Fruit fly (Drosophila melanogaster) whole organism, larva: ENCODE data around the gene Der-1.

Experiments
- noc ChIP-seq: fragments of 200-800 bp; sonication (Bioruptor generic); optimal IDR thresholded peaks from 3 replicates; lab custom pipeline; 2019; ENCODE audit warnings: missing biosample characterization, mild to moderate bottlenecking, missing genetic modification characterization, moderate library complexity

The Der-1 gene

dm6 chr2L:1970312-1970929 is 3.3 kb upstream of the Der-1 start, which contains the start of gene erm:
TSS of gene erm (minus strand) at chr2L:1970362.
- no peak for TF ChIP-seq noc (tag; lab: Kevin White, UChicago)

- TF ChIP-seq noc (tag; lab: Kevin White, UChicago): no peak
Measured at dm6 chr2L:1972450-1973119, 1.2 kb upstream of the Der-1 start.

- no peak for TF ChIP-seq noc (tag; lab: Kevin White, UChicago)
Measured at dm6 chr2L:1975473-1975872, 1.7 kb downstream of the Der-1 start.

- TF ChIP-seq noc (tag; lab: Kevin White, UChicago): no peak
Measured at dm6 chr2L:1979196-1979818, 5.5 kb downstream of the Der-1 start.

- TF ChIP-seq noc (tag; lab: Kevin White, UChicago): no peak
Measured at dm6 chr2L:1980708-1981339, 7.1 kb downstream of the Der-1 start, which contains the start of the genes CG15356 and CG15362. TSS of gene CG15356 (minus strand) at chr2L:1980755. TSS of gene CG15362 (plus strand) at chr2L:1981176.

- TF ChIP-seq noc (tag; lab: Kevin White, UChicago): no peak
Measured at dm6 chr2L:1981726-1982367, 8.1 kb downstream of the Der-1 start, which contains the start of gene CG7289. TSS of gene CG7289 (plus strand) at chr2L:1982217.

dm6 chr2L:1986343-1987280 is 12.9 kb downstream of the Der-1 start:
- TF ChIP-seq noc (tag; lab: Kevin White, UChicago): peak; percentile 82

- no peak for TF ChIP-seq noc (tag; lab: Kevin White, UChicago)
Measured at dm6 chr2L:1987434-1988191, 13.9 kb downstream of the Der-1 start, which contains the start of gene Got2. TSS of gene Got2 (minus strand) at chr2L:1987758.

- no peak for TF ChIP-seq noc (tag; lab: Kevin White, UChicago)
Measured at dm6 chr2L:1988192-1988561, 14.4 kb downstream of the Der-1 start, which contains the start of gene Npc2a. TSS of gene Npc2a (plus strand) at chr2L:1988290.

dm6 chr2L:1989278-1989918 is 15.6 kb downstream of the Der-1 start:
- peak; percentile 28 for TF ChIP-seq noc (tag; lab: Kevin White, UChicago)

dm6 chr2L:1992060-1992459 is 18.3 kb downstream of the Der-1 start, which contains the start of gene Obp22a:
TSS of gene Obp22a (minus strand) at chr2L:1992160.
- no peak for TF ChIP-seq noc (tag; lab: Kevin White, UChicago)

dm6 chr2L:2006082-2006669 is 32.4 kb downstream of the Der-1 start, which contains the start of gene CG33543:
TSS of gene CG33543 (minus strand) at chr2L:2006313.
- no peak for TF ChIP-seq noc (tag; lab: Kevin White, UChicago)

dm6 chr2L:2007093-2007492 is 33.3 kb downstream of the Der-1 start, which contains the start of gene CG15353:
TSS of gene CG15353 (minus strand) at chr2L:2007193.
- no peak for TF ChIP-seq noc (tag; lab: Kevin White, UChicago)
